Fruit fly (Drosophila melanogaster) whole organism, embryonic: Measurements from ENCODE around the gene Mgat4b.
A peak's percentile ranks its signal among the peaks of the same experiment; 100 is the strongest.

Experiments
- Abd-B ChIP-seq: fragments of 200-800 bp; sonication (Bioruptor generic); optimal IDR thresholded peaks from 2 replicates; lab custom pipeline; 2018; ENCODE audit warnings: missing biosample characterization, mild to moderate bottlenecking, missing genetic modification characterization, moderate library complexity
- Aef1 ChIP-seq: fragments of 200-800 bp; sonication (Bioruptor generic); IDR thresholded peaks from 3 replicates; pipeline ENCODE4 v1.3.6; 2022; ENCODE audit warnings: missing biosample characterization, missing genetic modification characterization
- Awh ChIP-seq: fragments of 200-800 bp; sonication (Bioruptor generic); IDR thresholded peaks from 2 replicates; pipeline ENCODE4, ENCODE4 v1.3.6; 2022; ENCODE audit warnings: missing biosample characterization, missing genetic modification characterization
- B-H1 ChIP-seq: fragments of 200-800 bp; sonication (Bioruptor generic); IDR thresholded peaks from 3 replicates; pipeline ENCODE4 v1.3.6; 2022; ENCODE audit warnings: missing biosample characterization, missing genetic modification characterization
- Bteb2 ChIP-seq: fragments of 200-800 bp; sonication (Bioruptor generic); optimal IDR thresholded peaks from 2 replicates; lab custom pipeline; 2016; ENCODE audit warnings: missing biosample characterization, missing genetic modification characterization
- CG11456 ChIP-seq: fragments of 200-800 bp; sonication (Bioruptor generic); IDR thresholded peaks from 3 replicates; pipeline ENCODE4 v1.3.6; 2022; ENCODE audit warnings: missing biosample characterization, missing genetic modification characterization
- CG12219 ChIP-seq: fragments of 200-800 bp; sonication (Bioruptor generic); optimal IDR thresholded peaks from 3 replicates; lab custom pipeline; 2018; ENCODE audit warnings: missing biosample characterization, mild to moderate bottlenecking, missing genetic modification characterization
- CG12391 ChIP-seq: fragments of 200-800 bp; sonication (Bioruptor generic); optimal IDR thresholded peaks from 3 replicates; lab custom pipeline; 2018; ENCODE audit warnings: missing biosample characterization, mild to moderate bottlenecking, missing genetic modification characterization, moderate library complexity
- CG13296 ChIP-seq: fragments of 200-800 bp; sonication (Bioruptor generic); optimal IDR thresholded peaks from 3 replicates; lab custom pipeline; 2018; ENCODE audit warnings: missing biosample characterization, mild to moderate bottlenecking, missing genetic modification characterization
- CG13624 ChIP-seq: fragments of 200-800 bp; sonication (Bioruptor generic); optimal IDR thresholded peaks from 2 replicates; lab custom pipeline; 2016; ENCODE audit warnings: missing biosample characterization, missing genetic modification characterization
- CG14860 ChIP-seq: fragments of 200-800 bp; sonication (Bioruptor generic); IDR thresholded peaks from 3 replicates; pipeline ENCODE4 v1.3.6; 2022; ENCODE audit warnings: missing biosample characterization, missing genetic modification characterization; ENCODE audit not compliant: partially characterized antibody
- CG15073 ChIP-seq: fragments of 200-800 bp; sonication (Bioruptor generic); optimal IDR thresholded peaks from 2 replicates; lab custom pipeline; 2016; ENCODE audit warnings: missing biosample characterization, missing genetic modification characterization
- CG1602 ChIP-seq: fragments of 200-800 bp; sonication (Bioruptor generic); optimal IDR thresholded peaks from 3 replicates; lab custom pipeline; 2016; ENCODE audit warnings: missing biosample characterization, missing genetic modification characterization
- CG1603 ChIP-seq: fragments of 200-800 bp; sonication (Bioruptor generic); optimal IDR thresholded peaks from 2 replicates; lab custom pipeline; 2019; ENCODE audit warnings: missing biosample characterization, mild to moderate bottlenecking, missing genetic modification characterization, moderate library complexity
- CG17186 ChIP-seq: fragments of 200-800 bp; sonication (Bioruptor generic); optimal IDR thresholded peaks from 3 replicates; lab custom pipeline; 2017; ENCODE audit warnings: missing biosample characterization, missing genetic modification reagents, missing genetic modification characterization
- CG17829 ChIP-seq: fragments of 200-800 bp; optimal IDR thresholded peaks from 2 replicates; lab custom pipeline; 2019; ENCODE audit warnings: missing biosample characterization, mild to moderate bottlenecking, missing genetic modification characterization, moderate library complexity
- CG17912 ChIP-seq: fragments of 200-800 bp; sonication (Bioruptor generic); optimal IDR thresholded peaks from 2 replicates; lab custom pipeline; 2018; ENCODE audit warnings: missing biosample characterization, mild to moderate bottlenecking, missing genetic modification characterization
- CG2678 ChIP-seq: fragments of 200-800 bp; sonication (Bioruptor generic); optimal IDR thresholded peaks from 3 replicates; lab custom pipeline; 2019; ENCODE audit warnings: missing biosample characterization, mild to moderate bottlenecking, missing genetic modification characterization, moderate library complexity
- CG2875 ChIP-seq: fragments of 200-800 bp; sonication (Bioruptor generic); optimal IDR thresholded peaks from 2 replicates; lab custom pipeline; 2017; ENCODE audit warnings: missing biosample characterization, mild to moderate bottlenecking, missing genetic modification characterization, missing genetic modification reagents
- CG30403 ChIP-seq: fragments of 200-800 bp; sonication (Bioruptor generic); optimal IDR thresholded peaks from 3 replicates; lab custom pipeline; 2016; ENCODE audit warnings: missing biosample characterization, missing genetic modification characterization
- CG31224 ChIP-seq: fragments of 200-800 bp; sonication (Bioruptor generic); IDR thresholded peaks from 2 replicates; pipeline ENCODE4 v1.3.6; 2022; ENCODE audit warnings: missing biosample characterization, missing genetic modification characterization
- CG4360 ChIP-seq: fragments of 200-800 bp; sonication (Bioruptor generic); IDR thresholded peaks from 2 replicates; pipeline ENCODE4 v1.3.6; 2022; ENCODE audit warnings: missing biosample characterization, missing genetic modification characterization
- CG7556 ChIP-seq: fragments of 200-800 bp; sonication (Bioruptor generic); optimal IDR thresholded peaks from 2 replicates; lab custom pipeline; 2017; ENCODE audit warnings: missing biosample characterization, mild to moderate bottlenecking, missing genetic modification characterization
- CG8478 ChIP-seq: fragments of >200 bp; optimal IDR thresholded peaks from 2 replicates; lab custom pipeline; 2018
- CkIIα-i1 ChIP-seq: fragments of 200-800 bp; sonication (Bioruptor generic); IDR thresholded peaks from 2 replicates; pipeline ENCODE4 v1.3.6; 2022; ENCODE audit warnings: missing biosample characterization, missing genetic modification characterization
- Eip74EF ChIP-seq, 2 experiments: fragments of 200-800 bp in 1 of 2; fragments of >200 bp in 1 of 2; sonication (Bioruptor generic) in 1 of 2; optimal IDR thresholded peaks; 2 replicates each; lab custom pipeline; 2017 to 2019; ENCODE audit warnings: missing biosample characterization in 2 of 2, missing genetic modification characterization in 2 of 2, mild to moderate bottlenecking in 1 of 2, moderate library complexity in 1 of 2
- HLH3B ChIP-seq: fragments of 200-800 bp; sonication (Bioruptor generic); IDR thresholded peaks from 2 replicates; pipeline ENCODE4 v1.3.6; 2022; ENCODE audit warnings: missing biosample characterization, missing genetic modification characterization
- Lhr ChIP-seq: fragments of 200-800 bp; sonication (Bioruptor generic); optimal IDR thresholded peaks from 3 replicates; lab custom pipeline; 2017; ENCODE audit warnings: mild to moderate bottlenecking, missing biosample characterization, missing genetic modification reagents, missing genetic modification characterization
- Ptx1 ChIP-seq: fragments of 200-800 bp; sonication (Bioruptor generic); IDR thresholded peaks from 2 replicates; pipeline ENCODE4 v1.3.6; 2022; ENCODE audit warnings: missing biosample characterization, missing genetic modification characterization
- Sox102F ChIP-seq: fragments of 200-800 bp; sonication (Bioruptor generic); optimal IDR thresholded peaks from 2 replicates; lab custom pipeline; 2018; ENCODE audit warnings: missing biosample characterization, mild to moderate bottlenecking, missing genetic modification characterization, moderate library complexity
- Taf1 ChIP-seq: fragments of 200-800 bp; sonication (Bioruptor generic); IDR thresholded peaks from 2 replicates; pipeline ENCODE4 v1.3.6; 2022; ENCODE audit warnings: missing biosample characterization, missing genetic modification characterization
- Xbp1 ChIP-seq: fragments of 200-800 bp; sonication (Bioruptor generic); optimal IDR thresholded peaks from 3 replicates; lab custom pipeline; 2016; ENCODE audit warnings: missing biosample characterization, mild to moderate bottlenecking, missing genetic modification characterization
- aop ChIP-seq: fragments of 200-800 bp; sonication (Bioruptor generic); IDR thresholded peaks from 2 replicates; pipeline ENCODE4 v1.3.6; 2022; ENCODE audit warnings: missing biosample characterization, missing genetic modification characterization
- ash1 ChIP-seq: fragments of 200-800 bp; sonication (Bioruptor generic); optimal IDR thresholded peaks from 2 replicates; lab custom pipeline; 2018; ENCODE audit warnings: missing biosample characterization, mild to moderate bottlenecking, missing genetic modification characterization
- br ChIP-seq: fragments of >200 bp; optimal IDR thresholded peaks from 2 replicates; lab custom pipeline; 2017
- dati ChIP-seq: fragments of 200-800 bp; sonication (Bioruptor generic); IDR thresholded peaks from 2 replicates; pipeline ENCODE4 v1.3.6; 2022; ENCODE audit warnings: missing biosample characterization, missing genetic modification characterization
- gt ChIP-seq: fragments of 200-800 bp; sonication (Bioruptor generic); IDR thresholded peaks from 2 replicates; pipeline ENCODE4 v1.3.6; 2022; ENCODE audit warnings: missing biosample characterization, missing genetic modification characterization
- hkb ChIP-seq, 2 experiments: fragments of 200-800 bp in 1 of 2; fragments of >200 bp in 1 of 2; sonication (Bioruptor generic) in 1 of 2; IDR thresholded peaks in 1 of 2; optimal IDR thresholded peaks in 1 of 2; 2 replicates each; pipeline versions ENCODE4 v1.3.6 to Lab custom; 2017 to 2022; ENCODE audit warnings: missing biosample characterization in 1 of 2, missing genetic modification characterization in 1 of 2
- jumu ChIP-seq: fragments of 200-800 bp; sonication (Bioruptor generic); optimal IDR thresholded peaks from 3 replicates; lab custom pipeline; 2016; ENCODE audit warnings: missing biosample characterization, missing genetic modification characterization
- lov ChIP-seq, 2 experiments: fragments of 200-800 bp in 1 of 2; fragments of >200 bp in 1 of 2; sonication (Bioruptor generic) in 1 of 2; IDR thresholded peaks in 1 of 2; optimal IDR thresholded peaks in 1 of 2; 2 replicates in 1 of 2; 3 replicates in 1 of 2; pipeline versions ENCODE4 v1.3.6 to Lab custom; 2017 to 2022; ENCODE audit warnings: missing biosample characterization in 1 of 2, missing genetic modification characterization in 1 of 2
- onecut ChIP-seq: fragments of 200-800 bp; sonication (Bioruptor generic); IDR thresholded peaks from 2 replicates; pipeline ENCODE4 v1.3.6; 2022; ENCODE audit warnings: missing biosample characterization, missing genetic modification characterization
- otp ChIP-seq: fragments of 200-800 bp; sonication (Bioruptor generic); IDR thresholded peaks from 3 replicates; pipeline ENCODE4, ENCODE4 v1.3.6; 2022; ENCODE audit warnings: missing biosample characterization, missing genetic modification characterization
- pb ChIP-seq: fragments of 200-800 bp; sonication (Bioruptor generic); optimal IDR thresholded peaks from 3 replicates; lab custom pipeline; 2016; ENCODE audit warnings: missing biosample characterization, missing genetic modification characterization
- prd ChIP-seq, 3 experiments: fragments of >200 bp in 2 of 3; fragments of 200-800 bp in 1 of 3; sonication (Bioruptor generic) in 1 of 3; optimal IDR thresholded peaks in 2 of 3; IDR thresholded peaks in 1 of 3; 2 replicates in 2 of 3; 3 replicates in 1 of 3; pipeline versions ENCODE4 v1.3.6 to Lab custom; 2017 to 2022; ENCODE audit warnings: missing biosample characterization in 1 of 3, missing genetic modification characterization in 1 of 3
- schlank ChIP-seq: fragments of 200-800 bp; sonication (Bioruptor generic); optimal IDR thresholded peaks from 2 replicates; lab custom pipeline; 2018; ENCODE audit warnings: missing biosample characterization, mild to moderate bottlenecking, missing genetic modification characterization
- tna ChIP-seq: fragments of 200-800 bp; sonication (Bioruptor generic); IDR thresholded peaks from 2 replicates; pipeline ENCODE4 v1.3.6; 2022; ENCODE audit warnings: missing biosample characterization, missing genetic modification characterization; ENCODE audit not compliant: partially characterized antibody
- wor ChIP-seq: fragments of 200-800 bp; sonication (Bioruptor generic); IDR thresholded peaks from 2 replicates; pipeline ENCODE4 v1.3.6; 2022; ENCODE audit warnings: missing biosample characterization, missing genetic modification characterization
- zfh2 ChIP-seq: fragments of 200-800 bp; sonication (Bioruptor generic); optimal IDR thresholded peaks from 2 replicates; lab custom pipeline; 2016; ENCODE audit warnings: missing biosample characterization, missing genetic modification characterization

Gene Mgat4b

dm6 chr3L:14756724-14757463, 12.2 kb downstream of the Mgat4b start:
- TF ChIP-seq Ptx1 (GFP tag; lab: Robert Waterston, UW) = peak; percentile 89
- TF ChIP-seq CG2875 (GFP tag; lab: Kevin White, UChicago) = peak; percentile 75
- peak; percentile 64 for TF ChIP-seq CG17829 (tag; lab: Kevin White, UChicago)
- TF ChIP-seq CG30403 (GFP tag; lab: Kevin White, UChicago) = peak; percentile 91
- peak; percentile 45 for TF ChIP-seq CG17912
- peak; percentile 67 for TF ChIP-seq Abd-B (GFP tag; lab: Kevin White, UChicago)
- peak; percentile 35 for TF ChIP-seq CG8478
- TF ChIP-seq Awh (GFP tag; lab: Robert Waterston, UW) = peak; percentile 85
- peak; percentile 94 for TF ChIP-seq zfh2 (GFP tag; lab: Kevin White, UChicago)
- peak; percentile 95 for TF ChIP-seq CG11456 (GFP tag; lab: Robert Waterston, UW)
- peak; percentile 85 for TF ChIP-seq CG31224
- TF ChIP-seq aop (GFP tag; lab: Robert Waterston, UW) = peak; percentile 66; the same call in 1 of the 2 replicates
- TF ChIP-seq CG1602 (GFP tag; lab: Kevin White, UChicago) = peak; percentile 82
- TF ChIP-seq CG12219 (GFP tag; lab: Kevin White, UChicago) = peak; percentile 80
- peak; percentile 92 for TF ChIP-seq HLH3B
- no peak for TF ChIP-seq Lhr (GFP tag; lab: Kevin White, UChicago)
- TF ChIP-seq Sox102F = peak; percentile 90
- no peak for TF ChIP-seq CG14860 (GFP tag; lab: Robert Waterston, UW)
- TF ChIP-seq Taf1 (GFP tag; lab: Robert Waterston, UW) = peak; percentile 90
- no peak for TF ChIP-seq prd (optimal IDR thresholded peaks at IDR 0.05; lab: Kevin White, UChicago)
- peak; percentile 92 for TF ChIP-seq prd (GFP tag; IDR thresholded peaks at IDR 0.05; lab: Robert Waterston, UW)
- TF ChIP-seq CkIIα-i1 (GFP tag; lab: Robert Waterston, UW) = peak; percentile 45; the same call in 1 of the 2 replicates
- peak; percentile 83 for TF ChIP-seq schlank (tag; lab: Kevin White, UChicago)
- TF ChIP-seq Xbp1 (GFP tag; lab: Kevin White, UChicago) = peak; percentile 91
- TF ChIP-seq CG17186 (GFP tag; lab: Kevin White, UChicago) = peak; percentile 50
- TF ChIP-seq CG4360 (GFP tag; lab: Robert Waterston, UW) = peak; percentile 79
- peak; percentile 90 for TF ChIP-seq CG2678 (tag; lab: Kevin White, UChicago)
- peak; percentile 86 for TF ChIP-seq otp (GFP tag; lab: Robert Waterston, UW)
- TF ChIP-seq gt = peak; percentile 80
- TF ChIP-seq CG13296 = peak; percentile 72
- TF ChIP-seq pb = peak; percentile 93
- TF ChIP-seq wor (GFP tag; lab: Robert Waterston, UW) = peak; percentile 76
- TF ChIP-seq lov (optimal IDR thresholded peaks at IDR 0.05; lab: Kevin White, UChicago) = no peak
- peak; percentile 85; the same call in 2 of the 3 replicates for TF ChIP-seq lov (GFP tag; IDR thresholded peaks at IDR 0.05; lab: Robert Waterston, UW)
- peak; percentile 87 for TF ChIP-seq CG7556 (GFP tag; lab: Kevin White, UChicago)
- peak; percentile 81 for TF ChIP-seq CG12391 (tag; lab: Kevin White, UChicago)
- TF ChIP-seq CG1603 = peak; percentile 92
- TF ChIP-seq dati (GFP tag; lab: Robert Waterston, UW) = peak; percentile 41; the same call in 1 of the 2 replicates
- peak in 1 of 2 experiments; percentile 72 for TF ChIP-seq Eip74EF (GFP tag; optimal IDR thresholded peaks at IDR 0.05; lab: Kevin White, UChicago)
- no peak for TF ChIP-seq tna (GFP tag; lab: Robert Waterston, UW)
- TF ChIP-seq ash1 = no peak
- TF ChIP-seq hkb (optimal IDR thresholded peaks at IDR 0.05; lab: Kevin White, UChicago) = no peak
- TF ChIP-seq hkb (GFP tag; IDR thresholded peaks at IDR 0.05; lab: Robert Waterston, UW) = peak; percentile 88
- peak; percentile 93 for TF ChIP-seq CG13624
- TF ChIP-seq Bteb2 (GFP tag; lab: Kevin White, UChicago) = peak; percentile 84
- TF ChIP-seq onecut (GFP tag; lab: Robert Waterston, UW) = peak; percentile 85
- TF ChIP-seq jumu (GFP tag; lab: Kevin White, UChicago) = peak; percentile 91
- TF ChIP-seq br (lab: Kevin White, UChicago) = no peak
- peak; percentile 89 for TF ChIP-seq Aef1 (GFP tag; lab: Robert Waterston, UW)
- TF ChIP-seq CG15073 (GFP tag; lab: Kevin White, UChicago) = no peak
- peak; percentile 74 for TF ChIP-seq B-H1 (GFP tag; lab: Robert Waterston, UW)
